Worm (Caenorhabditis elegans) whole organism, midembryonic: ENCODE results near the gene dhgd-1.

Experiments used
- T22C8.4 ChIP-seq: fragments of 200-800 bp; sonication (Bioruptor generic); IDR thresholded peaks from 2 replicates; pipeline ENCODE4 v1.3.6; 2022; ENCODE audit warnings: missing genetic modification characterization, missing compliant biosample characterization
- cog-1 ChIP-seq: sonication (generic microtip); optimal IDR thresholded peaks from 2 replicates; lab custom pipeline; 2016; ENCODE audit warnings: missing genetic modification characterization, missing compliant biosample characterization
- flt-1 ChIP-seq: fragments of 200-800 bp; sonication (Bioruptor generic); IDR thresholded peaks from 2 replicates; pipeline ENCODE4 v1.3.6; 2022; ENCODE audit warnings: missing genetic modification characterization, missing compliant biosample characterization
- klf-2 ChIP-seq: fragments of 200-800 bp; sonication (Bioruptor generic); conservative IDR thresholded peaks from 2 replicates; pipeline ENCODE4 v1.3.6; 2022; ENCODE audit warnings: missing genetic modification reagents, missing genetic modification characterization, missing compliant biosample characterization
- med-1 ChIP-seq: sonication (generic microtip); optimal IDR thresholded peaks from 2 replicates; lab custom pipeline; 2017; ENCODE audit warnings: missing genetic modification characterization, mild to moderate bottlenecking, missing compliant biosample characterization, antibody characterized with exemption, missing genetic modification reagents; ENCODE audit not compliant: insufficient read depth
- ref-1 ChIP-seq: fragments of 200-800 bp; sonication (Bioruptor generic); conservative IDR thresholded peaks from 2 replicates; pipeline ENCODE4 v1.3.6; 2022; ENCODE audit warnings: missing genetic modification reagents, missing genetic modification characterization, missing compliant biosample characterization
- tab-1 ChIP-seq: fragments of 200-800 bp; sonication (Bioruptor generic); IDR thresholded peaks from 2 replicates; pipeline ENCODE4 v1.3.6; 2022; ENCODE audit warnings: missing genetic modification characterization, missing compliant biosample characterization
- ztf-23 ChIP-seq: fragments of 200-800 bp; sonication (Bioruptor generic); IDR thresholded peaks from 2 replicates; pipeline ENCODE4 v1.3.6; 2022; ENCODE audit warnings: missing genetic modification reagents, missing genetic modification characterization, missing compliant biosample characterization
- ztf-29 ChIP-seq: fragments of 200-800 bp; sonication (Bioruptor generic); IDR thresholded peaks from 2 replicates; pipeline ENCODE4 v1.3.6; 2022; ENCODE audit warnings: missing genetic modification reagents, missing genetic modification characterization, missing compliant biosample characterization

DNA sequence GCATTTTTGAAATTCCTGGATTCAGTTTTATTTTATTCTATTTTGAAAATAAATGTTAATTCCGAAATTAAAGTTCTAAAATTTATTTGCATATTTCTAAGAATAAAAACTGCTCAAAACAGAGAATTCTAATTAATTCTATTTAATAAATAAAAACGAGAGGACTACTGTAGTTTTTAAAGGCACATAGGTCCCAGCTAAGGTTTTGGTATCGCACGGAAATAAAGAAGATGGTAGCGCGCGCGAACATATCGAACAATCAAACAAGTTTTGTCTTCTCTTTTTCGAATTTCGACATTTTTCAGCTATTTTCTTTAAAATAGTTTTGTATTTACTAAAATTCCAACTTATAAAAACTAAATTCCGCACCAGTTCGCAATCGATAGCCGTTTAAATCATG, 26.0 kb upstream of the dhgd-1 start:
- TF ChIP-seq tab-1 (no peak), T22C8.4 (GFP tag; lab: Robert Waterston, UW) (no peak), ref-1 (GFP tag; lab: Robert Waterston, UW) (no peak), ztf-29 (GFP tag; lab: Robert Waterston, UW) (no peak), klf-2 (GFP tag; lab: Robert Waterston, UW) (no peak), ztf-23 (GFP tag; lab: Robert Waterston, UW) (no peak), flt-1 (GFP tag; lab: Robert Waterston, UW) (no peak), cog-1 (tag; lab: Kevin White, UChicago) (no peak), med-1 (GFP tag; lab: Kevin White, UChicago) (no peak)
